Worm (Caenorhabditis elegans) whole organism, young adult: ENCODE data around the gene pqn-79.

Source experiments
- D2030.7 ChIP-seq: fragments of 200-800 bp; sonication (Bioruptor generic); IDR thresholded peaks from 2 replicates; pipeline ENCODE4 v1.3.6; 2022; ENCODE audit warnings: missing genetic modification reagents, missing genetic modification characterization, missing compliant biosample characterization
- F55B11.4 ChIP-seq: sonication (generic microtip); optimal IDR thresholded peaks from 2 replicates; lab custom pipeline; 2016; ENCODE audit warnings: missing compliant biosample characterization, missing genetic modification characterization, borderline replicate concordance; ENCODE audit not compliant: insufficient read depth
- K11D2.4 ChIP-seq: fragments of 200-800 bp; sonication (Bioruptor generic); IDR thresholded peaks from 2 replicates; pipeline ENCODE4 v1.3.6; 2022; ENCODE audit warnings: missing genetic modification reagents, missing genetic modification characterization, missing compliant biosample characterization
- K12H6.12 ChIP-seq: fragments of 200-800 bp; sonication (Bioruptor generic); optimal IDR thresholded peaks from 2 replicates; lab custom pipeline; 2018; ENCODE audit warnings: mild to moderate bottlenecking, missing genetic modification characterization, missing compliant biosample characterization
- T26A5.8 ChIP-seq: sonication (generic microtip); optimal IDR thresholded peaks from 2 replicates; lab custom pipeline; 2016; ENCODE audit warnings: missing genetic modification characterization, missing compliant biosample characterization
- attf-6 ChIP-seq: fragments of 200-800 bp; sonication (Bioruptor generic); IDR thresholded peaks from 2 replicates; pipeline ENCODE4 v1.3.6; 2022; ENCODE audit warnings: missing genetic modification reagents, missing genetic modification characterization, missing compliant biosample characterization
- ccch-3 ChIP-seq: fragments of 200-800 bp; sonication (Bioruptor generic); optimal IDR thresholded peaks from 2 replicates; lab custom pipeline; 2018; ENCODE audit warnings: mild to moderate bottlenecking, missing genetic modification characterization, missing compliant biosample characterization
- cebp-2 ChIP-seq: fragments of 200-800 bp; sonication (Bioruptor generic); IDR thresholded peaks from 2 replicates; pipeline ENCODE4 v1.3.6; 2022; ENCODE audit warnings: missing genetic modification characterization, missing compliant biosample characterization
- ceh-40 ChIP-seq: fragments of 200-800 bp; sonication (Bioruptor generic); IDR thresholded peaks from 2 replicates; pipeline ENCODE4 v1.3.6; 2022; ENCODE audit warnings: missing genetic modification characterization, missing compliant biosample characterization
- dox-1 ChIP-seq: fragments of 200-800 bp; sonication (Bioruptor generic); IDR thresholded peaks from 2 replicates; pipeline ENCODE4 v1.3.6; 2022; ENCODE audit warnings: missing genetic modification reagents, missing genetic modification characterization, missing compliant biosample characterization
- dpff-1 ChIP-seq: sonication (generic microtip); optimal IDR thresholded peaks from 2 replicates; lab custom pipeline; 2017; ENCODE audit warnings: mild to moderate bottlenecking, missing genetic modification characterization, missing compliant biosample characterization
- egl-44 ChIP-seq: fragments of 200-800 bp; sonication (Bioruptor generic); IDR thresholded peaks from 2 replicates; pipeline ENCODE4 v1.3.6; 2022; ENCODE audit warnings: missing genetic modification reagents, missing genetic modification characterization, missing compliant biosample characterization
- hmg-1.2 ChIP-seq: fragments of 200-800 bp; sonication (Bioruptor generic); IDR thresholded peaks from 2 replicates; pipeline ENCODE4 v1.3.6; 2022; ENCODE audit warnings: missing genetic modification reagents, missing genetic modification characterization, missing compliant biosample characterization
- let-607 ChIP-seq, 2 experiments: fragments of 200-800 bp in 1 of 2; sonication (Bioruptor generic) in 1 of 2; sonication (generic microtip) in 1 of 2; optimal IDR thresholded peaks; 2 replicates each; lab custom pipeline; 2016 to 2018; ENCODE audit warnings: mild to moderate bottlenecking in 2 of 2, missing compliant biosample characterization in 2 of 2, missing genetic modification characterization in 2 of 2, moderate library complexity in 2 of 2, missing genotype in 1 of 2
- lin-40 ChIP-seq: sonication (generic microtip); optimal IDR thresholded peaks from 2 replicates; lab custom pipeline; 2016; ENCODE audit warnings: missing genetic modification characterization, mild to moderate bottlenecking, missing compliant biosample characterization, missing genotype, missing genetic modification reagents
- lsy-27 ChIP-seq: sonication (generic microtip); optimal IDR thresholded peaks from 2 replicates; lab custom pipeline; 2017; ENCODE audit warnings: missing genetic modification characterization, mild to moderate bottlenecking, missing compliant biosample characterization, antibody characterized with exemption, missing genotype, borderline replicate concordance; ENCODE audit not compliant: insufficient read depth
- madf-6 ChIP-seq: fragments of 200-800 bp; sonication (Bioruptor generic); IDR thresholded peaks from 2 replicates; pipeline ENCODE4 v1.3.6; 2022; ENCODE audit warnings: missing genetic modification reagents, missing genetic modification characterization, missing compliant biosample characterization
- mxl-1 ChIP-seq: sonication (generic microtip); optimal IDR thresholded peaks from 2 replicates; lab custom pipeline; 2016; ENCODE audit warnings: missing genetic modification characterization, missing compliant biosample characterization
- pbrm-1 ChIP-seq: fragments of 200-800 bp; sonication (Bioruptor generic); IDR thresholded peaks from 2 replicates; pipeline ENCODE4 v1.3.6; 2022; ENCODE audit warnings: missing genetic modification reagents, missing genetic modification characterization, missing compliant biosample characterization
- sdz-38 ChIP-seq: sonication (generic microtip); optimal IDR thresholded peaks from 2 replicates; lab custom pipeline; 2016; ENCODE audit warnings: missing genotype, missing genetic modification characterization, missing compliant biosample characterization
- snpc-1.1 ChIP-seq: sonication (generic microtip); optimal IDR thresholded peaks from 2 replicates; lab custom pipeline; 2017; ENCODE audit warnings: missing genetic modification characterization, mild to moderate bottlenecking, missing compliant biosample characterization, antibody characterized with exemption, moderate library complexity, missing genotype, missing genetic modification reagents; ENCODE audit not compliant: insufficient read depth
- snpc-1.3 ChIP-seq: sonication (generic microtip); optimal IDR thresholded peaks from 2 replicates; lab custom pipeline; 2017; ENCODE audit warnings: missing genetic modification characterization, mild to moderate bottlenecking, missing compliant biosample characterization, antibody characterized with exemption, moderate library complexity, missing genotype, missing genetic modification reagents; ENCODE audit not compliant: insufficient read depth
- snpc-4 ChIP-seq, 5 experiments: fragments of 150-350 bp in 1 of 5; sonication (generic microtip) in 4 of 5; optimal IDR thresholded peaks; 2 replicates each; lab custom pipeline; 2014 to 2018; ENCODE audit warnings: missing genetic modification characterization in 5 of 5, missing biosample characterization in 3 of 5, antibody characterized with exemption in 2 of 5, mild to moderate bottlenecking in 2 of 5, missing compliant biosample characterization in 2 of 5, missing genotype in 2 of 5, moderate library complexity in 2 of 5, missing genetic modification reagents in 1 of 5
- tbp1 ChIP-seq: fragments of 200-800 bp; sonication (Bioruptor generic); optimal IDR thresholded peaks from 2 replicates; lab custom pipeline; 2018; ENCODE audit warnings: mild to moderate bottlenecking, missing genetic modification characterization, missing compliant biosample characterization
- tlf-1 ChIP-seq: fragments of 200-800 bp; sonication (Bioruptor generic); optimal IDR thresholded peaks from 2 replicates; lab custom pipeline; 2018; ENCODE audit warnings: mild to moderate bottlenecking, missing genetic modification characterization, missing compliant biosample characterization
- unc-62 ChIP-seq: fragments of 150-350 bp; optimal IDR thresholded peaks from 2 replicates; lab custom pipeline; 2014; ENCODE audit warnings: missing biosample characterization, missing genetic modification reagents, missing genetic modification characterization
- ztf-25 ChIP-seq: fragments of 200-800 bp; sonication (Bioruptor generic); IDR thresholded peaks from 2 replicates; pipeline ENCODE4 v1.3.6; 2022; ENCODE audit warnings: missing genetic modification reagents, missing genetic modification characterization, missing compliant biosample characterization

pqn-79 gene

DNA sequence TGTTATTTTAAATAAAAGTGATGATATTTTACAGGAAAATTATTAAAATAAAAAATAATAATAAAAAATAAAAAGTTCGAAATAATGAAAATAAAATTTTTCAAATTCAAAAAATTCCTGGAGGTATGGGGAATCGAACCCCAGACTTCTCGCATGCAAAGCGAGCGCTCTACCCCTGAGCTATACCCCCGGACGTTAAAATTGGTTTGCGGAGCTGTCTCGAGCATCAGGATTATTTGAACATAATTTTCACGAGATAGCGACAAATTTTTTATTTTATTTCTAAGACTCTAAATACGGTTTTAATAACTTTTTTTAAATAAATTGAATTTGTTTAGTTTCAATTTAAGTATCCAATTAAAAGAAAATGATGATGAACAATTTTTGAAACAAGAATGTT is 8.8 kb downstream of the pqn-79 start (continued):
- TF ChIP-seq unc-62 (GFP tag; lab: Kevin White, UChicago) (no peak), madf-6 (GFP tag; lab: Robert Waterston, UW) (0 out of 2 replicates have a peak, but pooled peaks have one; percentile 40), sdz-38 (tag; lab: Kevin White, UChicago) (no peak), dpff-1 (tag; lab: Kevin White, UChicago) (no peak), T26A5.8 (no peak)

DNA sequence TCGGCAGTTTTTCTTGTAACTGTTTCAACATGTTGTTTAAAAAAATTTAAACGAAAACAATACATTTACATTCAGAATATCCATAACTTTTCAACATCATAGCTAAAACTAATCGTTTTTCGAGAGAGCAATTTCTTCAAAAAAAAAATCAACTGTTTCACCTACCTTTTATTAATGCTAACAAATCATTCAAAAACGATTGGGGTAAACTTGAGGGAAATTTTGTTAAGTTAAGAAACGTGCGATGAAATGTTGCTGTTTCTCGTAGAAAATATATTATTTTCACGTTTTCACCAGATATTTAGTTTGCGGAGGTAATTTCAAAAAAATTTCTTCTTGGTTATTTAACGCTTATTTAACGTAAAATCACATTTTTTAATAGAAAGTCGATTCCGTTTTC is 11.0 kb downstream of the pqn-79 start:
- TF ChIP-seq snpc-4 (GFP tag; optimal IDR thresholded peaks at IDR 0.05; lab: Kevin White, UChicago) (no peak), snpc-4 (tag; optimal IDR thresholded peaks at IDR 0.05; lab: Kevin White, UChicago) (peak in 3 of 4 experiments; percentile 58 to 67 (median 60)), tlf-1 (GFP tag; lab: Kevin White, UChicago) (no peak), cebp-2 (GFP tag; lab: Robert Waterston, UW) (no peak), attf-6 (peak; percentile 70)

DNA sequence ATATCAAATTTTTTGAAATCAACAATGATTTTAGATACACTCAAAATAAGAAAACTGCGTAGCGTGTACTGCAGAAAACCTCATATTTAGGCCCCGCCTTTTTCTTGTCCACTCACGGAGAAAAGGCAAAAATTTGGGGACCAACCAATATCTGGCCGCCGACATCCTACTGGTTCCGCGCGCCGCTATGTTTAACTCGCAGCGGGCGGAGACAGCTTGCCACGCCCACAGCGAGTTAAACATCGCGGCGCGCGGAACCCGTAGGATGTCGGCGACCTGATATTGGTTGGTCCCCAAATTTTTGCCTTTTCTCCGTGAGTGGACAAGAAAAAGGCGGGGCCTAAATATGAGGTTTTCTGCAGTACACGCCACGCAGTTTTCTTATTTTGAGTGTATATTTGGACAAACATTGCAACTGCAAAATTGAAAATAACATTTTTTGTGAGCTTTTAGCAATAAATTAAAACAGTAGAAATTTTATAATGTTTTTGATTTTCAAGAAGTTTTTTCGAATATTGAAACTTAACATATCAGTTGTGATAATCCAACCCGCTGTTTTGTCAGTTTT is 14.6 kb downstream of the pqn-79 start:
- TF ChIP-seq hmg-1.2 (GFP tag; lab: Robert Waterston, UW) (peak; percentile 36; the same call in 1 of the 2 replicates), snpc-1.1 (tag; lab: Kevin White, UChicago) (peak; percentile 33), attf-6 (peak; percentile 90), snpc-4 (GFP tag; optimal IDR thresholded peaks at IDR 0.05; lab: Kevin White, UChicago) (peak; percentile 66), snpc-4 (tag; optimal IDR thresholded peaks at IDR 0.05; lab: Kevin White, UChicago) (peak; percentile 58 to 96 (median 72))

DNA sequence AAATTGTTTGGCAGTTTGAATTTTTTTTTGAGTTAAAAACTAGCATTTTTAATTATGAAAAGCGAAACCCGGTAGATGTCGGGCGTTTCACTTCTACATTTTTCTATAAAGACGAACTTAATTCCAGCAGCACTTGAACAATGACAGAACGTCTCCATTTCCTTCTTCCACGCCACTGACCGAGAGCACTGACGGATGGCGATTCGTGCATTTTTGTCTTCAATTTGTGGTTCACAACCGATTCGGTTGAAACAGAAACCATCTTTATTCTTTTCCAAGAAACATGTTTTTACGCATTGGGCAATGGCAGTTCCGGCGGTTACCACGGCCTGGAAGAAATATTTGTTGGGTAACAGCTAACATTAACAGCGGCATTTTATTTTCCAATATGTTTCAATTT is 17.8 kb downstream of the pqn-79 start:
- peak; percentile 62; the same call in 1 of the 2 replicates for TF ChIP-seq attf-6
- no peak for TF ChIP-seq snpc-1.3 (tag; lab: Kevin White, UChicago)
- TF ChIP-seq snpc-4 (GFP tag; optimal IDR thresholded peaks at IDR 0.05; lab: Kevin White, UChicago) = no peak
- peak in 3 of 4 experiments; percentile 34 to 62 (median 61) for TF ChIP-seq snpc-4 (tag; optimal IDR thresholded peaks at IDR 0.05; lab: Kevin White, UChicago)

DNA sequence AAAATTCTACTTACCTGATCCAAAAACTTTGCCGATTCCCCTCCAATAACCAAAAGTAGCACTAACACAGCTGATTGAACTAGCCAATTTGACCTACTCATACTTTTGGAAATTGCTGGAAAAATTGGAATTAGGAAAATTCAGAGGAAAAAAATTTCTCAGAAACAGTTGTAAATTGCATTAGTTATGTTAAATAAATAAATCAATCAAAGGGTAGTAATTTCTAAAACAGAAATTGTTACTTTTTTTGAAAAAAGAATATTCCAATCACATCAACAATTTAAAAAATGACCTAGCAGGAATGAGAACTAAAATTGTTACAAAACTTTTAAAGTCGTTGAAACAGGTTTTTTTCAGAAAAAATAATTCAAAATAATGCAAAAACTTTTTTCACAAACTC is 21.6 kb downstream of the pqn-79 start, which contains the start of gene Y105C5A.8:
Gene Y105C5A.8 (minus strand): TSS at position 101 of the 400 bp plus-strand sequence.
- TF ChIP-seq F55B11.4 (tag; lab: Kevin White, UChicago) = no peak
- no peak for TF ChIP-seq dox-1 (GFP tag; lab: Robert Waterston, UW)
- TF ChIP-seq K12H6.12 (tag; lab: Kevin White, UChicago) = no peak
- no peak for TF ChIP-seq lsy-27 (tag; lab: Kevin White, UChicago)
- TF ChIP-seq mxl-1 (tag; lab: Kevin White, UChicago) = no peak
- no peak for TF ChIP-seq tbp1 (GFP tag; lab: Kevin White, UChicago)
- TF ChIP-seq lin-40 (tag; lab: Kevin White, UChicago) = no peak
- no peak for TF ChIP-seq ceh-40
- no peak for TF ChIP-seq T26A5.8
- TF ChIP-seq let-607 (tag; optimal IDR thresholded peaks at IDR 0.05; lab: Kevin White, UChicago) = no peak
- TF ChIP-seq ccch-3 (GFP tag; lab: Kevin White, UChicago) = no peak
- no peak for TF ChIP-seq K11D2.4
- no peak for TF ChIP-seq D2030.7 (GFP tag; lab: Robert Waterston, UW)
- no peak for TF ChIP-seq pbrm-1 (GFP tag; lab: Robert Waterston, UW)
- no peak for TF ChIP-seq ztf-25 (GFP tag; lab: Robert Waterston, UW)
- TF ChIP-seq egl-44 = no peak
